Fruit fly (Drosophila melanogaster) Kc167 (cell line): ENCODE measurements around the gene tadr.

Experiments used
- Myc ChIP-seq: fragments of >200 bp; optimal IDR thresholded peaks from 2 replicates; lab custom pipeline; 2017; ENCODE audit warnings: missing external identifiers
- Sin3A ChIP-seq: fragments of >200 bp; optimal IDR thresholded peaks from 2 replicates; lab custom pipeline; 2018; ENCODE audit warnings: missing external identifiers
- insv ChIP-seq: fragments of >200 bp; optimal IDR thresholded peaks from 3 replicates; lab custom pipeline; 2018; ENCODE audit warnings: missing external identifiers
- psq ChIP-seq: fragments of >200 bp; optimal IDR thresholded peaks from 2 replicates; lab custom pipeline; 2017; ENCODE audit warnings: missing external identifiers
- ttk ChIP-seq: sonication (Bioruptor generic); optimal IDR thresholded peaks from 2 replicates; lab custom pipeline; 2017; ENCODE audit warnings: missing external identifiers

DNA sequence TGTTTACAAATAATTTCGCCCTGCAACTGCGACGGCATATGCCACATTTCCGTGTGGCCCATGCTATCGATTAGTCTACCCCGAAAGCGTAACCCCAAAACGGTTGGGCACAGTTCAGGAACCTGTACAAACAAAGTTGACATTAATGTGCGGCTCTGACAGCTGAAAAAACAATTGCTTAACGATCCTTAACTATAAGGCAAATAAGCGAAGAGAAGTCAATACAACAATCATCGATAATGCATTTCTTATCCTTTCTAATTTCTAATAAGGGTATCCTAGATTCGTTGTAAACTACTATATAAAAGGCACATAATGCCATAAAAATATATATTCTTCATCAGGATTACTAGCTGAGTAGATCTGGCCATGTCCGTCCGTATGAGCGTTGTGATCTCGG, 36.6 kb downstream of the tadr start:
- TF ChIP-seq psq (lab: Kevin White, UChicago) (no peak), Myc (lab: Kevin White, UChicago) (no peak), Sin3A (lab: Kevin White, UChicago) (no peak), insv (lab: Kevin White, UChicago) (no peak), ttk (lab: Kevin White, UChicago) (no peak)
